Fruit fly (Drosophila melanogaster) Kc167 (cell line): ENCODE data around the gene CG46309.

Source experiments
- Myc ChIP-seq: fragments of >200 bp; optimal IDR thresholded peaks from 2 replicates; lab custom pipeline; 2017; ENCODE audit warnings: missing external identifiers
- Sin3A ChIP-seq: fragments of >200 bp; optimal IDR thresholded peaks from 2 replicates; lab custom pipeline; 2018; ENCODE audit warnings: missing external identifiers
- h ChIP-seq: fragments of >200 bp; optimal IDR thresholded peaks from 3 replicates; lab custom pipeline; 2018; ENCODE audit warnings: missing external identifiers
- insv ChIP-seq: fragments of >200 bp; optimal IDR thresholded peaks from 3 replicates; lab custom pipeline; 2018; ENCODE audit warnings: missing external identifiers
- psq ChIP-seq: fragments of >200 bp; optimal IDR thresholded peaks from 2 replicates; lab custom pipeline; 2017; ENCODE audit warnings: missing external identifiers
- ttk ChIP-seq: sonication (Bioruptor generic); optimal IDR thresholded peaks from 2 replicates; lab custom pipeline; 2017; ENCODE audit warnings: missing external identifiers

The CG46309 gene

DNA sequence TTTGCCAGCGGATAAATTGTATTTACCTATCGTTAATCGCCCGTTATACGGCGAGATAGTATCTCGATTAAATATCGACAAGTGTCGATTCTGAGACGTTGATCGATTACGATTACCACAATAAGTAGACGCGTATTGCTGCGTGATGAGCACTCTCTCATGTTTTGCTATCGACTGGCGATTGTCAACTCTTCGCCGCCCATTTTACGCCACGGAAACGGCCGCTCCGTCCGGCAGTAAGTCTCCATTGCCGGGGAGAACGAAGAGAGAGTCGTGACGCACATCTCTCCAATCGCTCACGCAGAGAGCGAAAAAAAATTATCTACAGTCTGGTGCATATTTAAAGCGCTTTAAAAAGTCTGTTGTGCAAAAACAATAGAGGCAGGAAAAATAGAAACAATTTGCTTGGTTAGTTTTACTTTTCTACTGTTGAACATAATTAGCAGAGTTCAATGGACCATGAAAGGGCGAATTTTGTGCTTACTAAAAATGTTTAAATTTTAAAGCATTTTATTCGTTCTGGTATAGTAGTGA is at the start of gene CG46309:
Gene CG46309 (minus strand): TSS at position 191 of the 534 bp plus-strand sequence.
- TF ChIP-seq Myc (lab: Kevin White, UChicago): no peak
- no peak for TF ChIP-seq ttk
- TF ChIP-seq Sin3A (lab: Kevin White, UChicago): no peak
- no peak for TF ChIP-seq insv (lab: Kevin White, UChicago)
- no peak for TF ChIP-seq psq (lab: Kevin White, UChicago)
- TF ChIP-seq h (lab: Kevin White, UChicago): no peak

DNA sequence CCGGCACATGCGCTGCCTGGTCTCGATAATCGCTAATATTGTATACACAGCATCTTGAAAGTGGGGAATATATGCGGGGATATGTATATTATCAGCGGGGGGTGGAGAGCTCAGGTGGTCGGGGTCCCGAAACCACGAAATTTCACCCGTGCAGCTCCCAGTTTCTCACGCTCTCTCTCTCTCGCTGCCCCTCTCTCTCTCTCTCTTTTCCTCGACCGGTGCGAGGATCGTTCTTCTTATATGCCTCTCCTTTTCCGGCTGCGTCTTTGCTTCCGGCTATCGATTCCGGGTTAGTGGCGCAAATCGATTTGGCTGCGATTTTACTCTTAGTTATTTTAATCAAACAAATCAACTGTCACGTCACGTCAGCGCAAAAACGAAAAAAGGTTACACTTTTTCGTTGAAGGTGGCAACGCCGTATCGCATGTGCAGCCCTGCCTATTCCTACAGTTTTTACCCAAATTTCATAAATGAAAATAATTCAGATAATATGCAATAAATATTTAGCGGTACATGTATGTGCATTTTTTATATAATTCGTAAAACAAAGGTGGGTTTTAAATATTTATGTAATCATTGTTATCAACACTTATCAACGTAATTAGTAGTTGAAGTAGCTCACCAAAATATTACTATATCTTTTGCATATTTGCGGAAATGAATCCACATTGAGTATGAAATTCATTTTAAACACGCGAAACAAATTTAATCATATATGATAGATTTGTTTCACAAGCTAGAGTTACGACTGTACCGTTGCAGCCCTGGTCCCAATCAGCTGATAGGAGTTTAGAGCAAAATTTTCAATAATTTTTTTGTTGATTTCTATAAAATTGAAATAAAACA is 48.1 kb upstream of the CG46309 start, which contains the start of the genes heix and CG17328:
Gene heix (minus strand): TSS at position 393 of the 846 bp plus-strand sequence.
Gene CG17328 (plus strand): TSS at position 478 of the 846 bp plus-strand sequence.
- no peak for TF ChIP-seq psq (lab: Kevin White, UChicago)
- TF ChIP-seq h (lab: Kevin White, UChicago): no peak
- no peak for TF ChIP-seq Myc (lab: Kevin White, UChicago)
- TF ChIP-seq Sin3A (lab: Kevin White, UChicago): no peak
- no peak for TF ChIP-seq ttk
- TF ChIP-seq insv (lab: Kevin White, UChicago): no peak

DNA sequence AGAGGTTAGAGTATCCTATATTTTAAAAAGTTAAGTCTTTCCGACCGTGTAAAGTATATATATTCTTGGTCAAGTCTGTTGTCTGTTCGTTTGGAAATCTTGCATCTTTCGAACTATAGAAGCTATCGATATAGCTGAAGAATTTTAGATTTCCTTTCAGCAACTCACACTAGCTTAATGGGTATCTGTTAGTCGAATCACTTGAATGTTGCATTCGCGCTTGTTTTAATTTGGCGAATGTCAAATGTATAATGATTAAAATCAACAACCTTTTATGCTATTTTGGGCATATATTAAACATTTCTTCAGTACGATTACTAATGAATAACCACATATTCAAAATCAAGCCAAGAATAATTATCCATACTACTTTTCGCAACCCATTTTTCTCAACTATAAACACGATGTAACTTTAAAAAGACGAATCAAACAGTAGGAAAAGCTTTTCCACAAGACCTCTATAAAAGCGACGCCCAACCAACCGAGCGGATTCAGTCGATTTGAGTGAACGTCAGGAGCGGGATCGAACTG is 42.2 kb upstream of the CG46309 start, which contains the start of gene Cyp303a1:
Gene Cyp303a1 (plus strand): TSS at position 481 of the 531 bp plus-strand sequence.
- no peak for TF ChIP-seq Myc (lab: Kevin White, UChicago)
- no peak for TF ChIP-seq psq (lab: Kevin White, UChicago)
- TF ChIP-seq Sin3A (lab: Kevin White, UChicago): no peak
- no peak for TF ChIP-seq h (lab: Kevin White, UChicago)
- TF ChIP-seq insv (lab: Kevin White, UChicago): no peak
- TF ChIP-seq ttk: no peak

DNA sequence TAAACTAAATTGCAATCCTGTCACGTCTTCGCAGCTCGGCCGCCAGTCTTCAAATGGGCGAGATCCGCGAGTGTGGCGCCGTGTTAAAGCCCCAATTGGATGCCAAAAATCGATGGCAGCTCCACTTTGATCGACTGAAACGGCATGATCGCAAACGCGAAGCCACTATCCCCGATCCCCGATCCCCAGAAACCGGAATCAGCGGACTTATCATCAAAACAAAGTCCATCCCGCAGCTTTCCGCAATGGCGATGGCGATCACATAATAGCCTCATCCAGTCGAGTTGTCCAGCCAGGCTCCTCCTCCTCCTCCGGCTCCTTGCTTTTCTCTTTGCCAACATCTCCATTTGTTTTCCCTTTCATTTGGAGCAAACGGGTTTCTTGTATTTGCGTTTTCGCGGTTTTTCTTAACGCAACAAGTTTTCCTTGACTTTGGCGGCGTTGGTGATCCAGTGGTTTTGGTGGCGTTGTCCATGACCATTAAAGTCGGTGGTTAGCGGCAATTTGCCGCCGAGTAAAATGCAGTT is 41.5 kb upstream of the CG46309 start, which contains the start of gene CG13258:
Gene CG13258 (minus strand): TSS at position 51 of the 527 bp plus-strand sequence.
- TF ChIP-seq ttk (no peak), Sin3A (lab: Kevin White, UChicago) (no peak), Myc (lab: Kevin White, UChicago) (no peak), insv (lab: Kevin White, UChicago) (no peak), h (lab: Kevin White, UChicago) (no peak), psq (lab: Kevin White, UChicago) (no peak)

DNA sequence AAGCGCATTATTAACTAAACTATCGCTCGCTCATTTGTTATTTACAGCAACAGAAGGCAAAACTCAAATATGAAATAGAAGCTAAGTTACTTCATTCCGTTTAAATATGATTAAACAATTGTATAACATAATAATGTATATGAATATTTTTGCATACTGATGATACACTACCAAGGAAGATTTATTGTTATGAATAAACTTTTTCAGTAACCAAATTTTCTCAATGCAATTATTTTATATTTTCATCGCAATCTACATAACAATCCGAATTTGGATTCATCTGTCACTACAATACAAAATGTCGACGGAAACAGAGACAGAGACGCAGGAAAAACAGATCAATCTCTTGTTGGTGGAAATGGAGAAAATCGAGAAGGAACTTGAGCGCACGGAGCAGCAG is 39.4 kb upstream of the CG46309 start, which contains the start of gene CG17329:
Gene CG17329 (plus strand): TSS at position 301 of the 400 bp plus-strand sequence.
- TF ChIP-seq psq (lab: Kevin White, UChicago) (no peak), ttk (no peak), h (lab: Kevin White, UChicago) (no peak), insv (lab: Kevin White, UChicago) (no peak), Myc (lab: Kevin White, UChicago) (no peak), Sin3A (lab: Kevin White, UChicago) (no peak)

DNA sequence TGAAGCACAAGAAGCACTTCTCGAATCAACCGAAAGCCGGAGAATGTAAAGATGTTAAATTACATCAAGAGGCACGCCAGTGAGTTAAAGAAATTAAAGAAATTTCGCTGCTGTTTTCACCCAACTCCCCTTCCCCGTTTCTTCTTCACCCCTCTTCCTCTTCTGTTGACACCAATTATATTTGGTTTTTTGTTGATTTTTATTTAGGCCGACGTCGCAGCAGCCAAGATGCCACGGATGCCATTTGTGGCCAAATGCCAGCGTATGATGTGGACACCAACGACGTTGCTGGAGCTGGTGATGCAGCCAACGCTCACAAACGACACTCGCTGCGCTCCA is 36.8 kb upstream of the CG46309 start:
- TF ChIP-seq insv (lab: Kevin White, UChicago) (no peak), ttk (no peak), h (lab: Kevin White, UChicago) (no peak), Sin3A (lab: Kevin White, UChicago) (no peak), Myc (lab: Kevin White, UChicago) (no peak), psq (lab: Kevin White, UChicago) (no peak)

DNA sequence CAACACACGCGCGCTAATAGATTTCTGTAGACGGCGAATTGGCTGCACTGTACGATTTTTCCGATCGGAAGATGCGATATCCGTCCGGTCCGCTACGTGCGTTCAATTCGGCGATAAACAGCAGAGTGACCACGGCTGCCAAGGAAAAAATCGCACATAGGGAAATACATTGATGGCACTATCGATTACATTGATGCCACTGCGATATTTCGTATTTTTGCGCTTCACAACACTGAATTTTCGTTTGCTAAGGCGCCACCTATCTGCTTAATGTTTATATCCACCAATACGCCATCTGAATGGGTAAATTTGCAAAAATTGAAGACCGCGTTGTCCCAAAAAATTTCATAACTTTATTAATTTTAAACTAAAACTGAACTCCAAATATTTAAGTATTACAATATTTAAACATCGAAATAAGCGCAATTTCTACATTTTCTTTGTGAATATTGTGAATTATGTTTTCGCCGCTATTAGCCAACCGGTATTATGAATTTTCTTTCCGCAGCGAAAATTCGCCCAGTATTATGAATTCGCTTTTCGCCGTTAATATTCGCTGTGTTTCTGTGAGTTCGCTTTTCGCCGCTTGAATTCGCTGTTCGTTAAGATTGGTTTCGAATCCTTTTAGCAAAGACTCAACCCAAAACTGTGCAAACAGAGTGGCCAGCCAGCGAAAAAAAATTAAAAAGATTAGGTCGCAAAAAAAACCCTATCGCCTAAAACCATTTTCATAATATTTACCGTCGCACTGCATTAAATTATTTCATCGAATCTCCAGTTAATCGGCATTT is 36.2 kb upstream of the CG46309 start, which contains the start of the genes crp and pkaap:
Gene crp (minus strand): TSS at position 129 of the 791 bp plus-strand sequence.
Gene pkaap (plus strand): TSS at position 689 of the 791 bp plus-strand sequence.
- no peak for TF ChIP-seq h (lab: Kevin White, UChicago)
- TF ChIP-seq Myc (lab: Kevin White, UChicago): no peak
- no peak for TF ChIP-seq Sin3A (lab: Kevin White, UChicago)
- TF ChIP-seq insv (lab: Kevin White, UChicago): no peak
- TF ChIP-seq ttk: no peak
- TF ChIP-seq psq (lab: Kevin White, UChicago): no peak

DNA sequence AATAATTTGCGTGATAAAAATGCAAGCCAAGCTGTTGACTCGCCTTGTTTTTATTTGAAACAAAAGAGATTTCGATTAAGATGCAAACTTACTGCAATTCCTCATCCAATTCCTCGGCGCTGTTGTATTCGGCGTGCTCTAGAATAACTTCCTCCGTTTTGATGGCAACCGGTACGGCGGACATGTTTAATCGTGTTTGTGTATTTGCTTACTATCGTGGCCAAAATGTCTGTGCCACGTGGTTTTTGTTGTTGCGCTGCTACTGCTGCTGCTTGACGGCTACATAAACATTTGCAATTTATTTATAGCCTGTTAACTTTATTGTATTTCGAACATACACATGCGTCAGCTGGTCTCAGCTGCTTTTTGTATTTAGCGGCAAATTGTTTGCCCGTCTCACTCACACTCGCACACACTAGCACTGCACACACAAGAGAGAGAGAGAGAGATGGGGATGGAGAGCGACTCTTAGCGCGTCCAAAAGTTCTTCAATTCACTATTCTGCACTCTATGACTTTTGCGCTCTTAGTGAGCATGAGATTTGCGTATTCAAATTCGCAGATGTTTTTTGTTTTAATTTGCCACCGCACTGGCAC is 35.5 kb upstream of the CG46309 start:
- TF ChIP-seq ttk (no peak), Sin3A (lab: Kevin White, UChicago) (no peak), Myc (lab: Kevin White, UChicago) (no peak), psq (lab: Kevin White, UChicago) (no peak), h (lab: Kevin White, UChicago) (no peak), insv (lab: Kevin White, UChicago) (no peak)

DNA sequence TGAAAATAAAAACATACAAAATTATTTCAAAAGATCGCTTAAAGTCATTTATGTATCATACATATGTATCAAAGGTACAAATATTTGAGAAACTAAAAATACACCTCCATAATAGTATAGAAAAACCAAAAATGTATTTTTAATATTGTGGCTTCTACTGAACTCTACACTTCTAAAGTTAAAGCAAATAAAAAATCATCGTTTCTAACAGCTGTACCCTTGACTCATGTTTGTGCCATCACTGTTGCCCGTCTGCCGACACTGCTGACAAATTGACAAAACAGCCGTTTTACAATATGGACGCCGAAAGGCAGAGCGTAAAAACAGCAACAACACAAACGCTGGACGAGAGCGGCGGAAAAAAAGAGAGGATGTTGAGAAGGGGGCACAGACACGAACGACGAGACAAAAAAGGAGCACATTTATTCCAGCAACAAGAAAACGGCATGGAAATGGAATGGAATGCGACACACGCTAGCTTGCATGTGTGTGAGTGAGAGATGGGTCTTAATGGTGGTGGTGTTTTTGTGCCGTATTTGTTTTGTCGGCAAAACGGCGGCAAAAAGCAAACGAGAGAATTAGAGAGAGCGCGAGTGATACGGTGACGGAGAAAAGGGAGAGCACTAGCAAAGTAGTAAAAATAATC is 34.9 kb upstream of the CG46309 start:
- TF ChIP-seq ttk: no peak
- TF ChIP-seq h (lab: Kevin White, UChicago): no peak
- TF ChIP-seq Myc (lab: Kevin White, UChicago): no peak
- peak; percentile 89 for TF ChIP-seq psq (lab: Kevin White, UChicago)
- no peak for TF ChIP-seq insv (lab: Kevin White, UChicago)
- TF ChIP-seq Sin3A (lab: Kevin White, UChicago): no peak
